Fruit fly (Drosophila melanogaster) whole organism, prepupa: ENCODE measurements around the gene Cyp12a4.

Experiments
- CG32006 ChIP-seq: fragments of 200-800 bp; sonication (Bioruptor generic); optimal IDR thresholded peaks from 3 replicates; lab custom pipeline; 2017; ENCODE audit warnings: missing biosample characterization, mild to moderate bottlenecking, missing genetic modification characterization
- CG34406 ChIP-seq: fragments of 200-800 bp; sonication (Bioruptor generic); optimal IDR thresholded peaks from 3 replicates; lab custom pipeline; 2016; ENCODE audit warnings: missing biosample characterization, missing genetic modification characterization
- Eip93F ChIP-seq: fragments of 200-800 bp; sonication (Bioruptor generic); optimal IDR thresholded peaks from 2 replicates; lab custom pipeline; 2016; ENCODE audit warnings: missing biosample characterization, mild to moderate bottlenecking, missing genetic modification characterization
- Gug ChIP-seq: fragments of 200-800 bp; sonication (Bioruptor generic); IDR thresholded peaks from 2 replicates; pipeline ENCODE4 v1.3.6; 2022; ENCODE audit warnings: missing biosample characterization, missing genetic modification characterization
- Hr39 ChIP-seq: fragments of 200-800 bp; sonication (Bioruptor generic); optimal IDR thresholded peaks from 2 replicates; lab custom pipeline; 2016; ENCODE audit warnings: missing biosample characterization, missing genetic modification characterization
- dsx ChIP-seq: fragments of 200-800 bp; optimal IDR thresholded peaks from 3 replicates; lab custom pipeline; 2019; ENCODE audit warnings: missing biosample characterization, mild to moderate bottlenecking, missing genetic modification characterization, moderate library complexity; ENCODE audit not compliant: poor library complexity, severe bottlenecking
- lz ChIP-seq: fragments of 200-800 bp; sonication (Bioruptor generic); optimal IDR thresholded peaks from 3 replicates; lab custom pipeline; 2016; ENCODE audit warnings: missing biosample characterization, missing genetic modification characterization

- TF ChIP-seq lz (GFP tag; lab: Kevin White, UChicago) (no peak), CG34406 (GFP tag; lab: Kevin White, UChicago) (no peak), CG32006 (GFP tag; lab: Kevin White, UChicago) (no peak), Gug (GFP tag; lab: Robert Waterston, UW) (no peak), Eip93F (GFP tag; lab: Kevin White, UChicago) (no peak), Hr39 (no peak), dsx (no peak)
These were observed 40.0 kb upstream of the Cyp12a4 start, which contains the start of the genes mRpL55 and ATPsynD for dm6 chr3R:19094799-19095418.
